Worm (Caenorhabditis elegans) whole organism, late embryonic: Measurements from ENCODE around the gene C29F9.8.

Experiments
- C08G9.2 ChIP-seq: sonication (generic microtip); optimal IDR thresholded peaks from 2 replicates; lab custom pipeline; 2016; ENCODE audit warnings: mild to moderate bottlenecking, missing genetic modification characterization, moderate library complexity, missing compliant biosample characterization
- K02D7.2 ChIP-seq: sonication (generic microtip); optimal IDR thresholded peaks from 2 replicates; lab custom pipeline; 2017; ENCODE audit warnings: mild to moderate bottlenecking, missing genetic modification characterization, missing compliant biosample characterization
- T23F11.4 ChIP-seq: fragments of 200-800 bp; sonication (Bioruptor generic); optimal IDR thresholded peaks from 2 replicates; lab custom pipeline; 2018; ENCODE audit warnings: mild to moderate bottlenecking, missing genetic modification characterization, missing compliant biosample characterization
- Y22D7AL.16 ChIP-seq: sonication (generic microtip); optimal IDR thresholded peaks from 2 replicates; lab custom pipeline; 2016; ENCODE audit warnings: missing genetic modification characterization, missing compliant biosample characterization
- ceh-18 ChIP-seq: sonication (generic microtip); optimal IDR thresholded peaks from 2 replicates; lab custom pipeline; 2016; ENCODE audit warnings: missing genetic modification characterization, missing compliant biosample characterization
- ceh-19 ChIP-seq: fragments of 200-800 bp; sonication (Bioruptor generic); optimal IDR thresholded peaks from 2 replicates; lab custom pipeline; 2018; ENCODE audit warnings: mild to moderate bottlenecking, missing genetic modification characterization, missing compliant biosample characterization
- ceh-2 ChIP-seq: sonication (generic microtip); optimal IDR thresholded peaks from 2 replicates; lab custom pipeline; 2016; ENCODE audit warnings: missing genotype, missing genetic modification characterization, missing compliant biosample characterization
- ceh-45 ChIP-seq: fragments of 200-800 bp; sonication (Bioruptor generic); IDR thresholded peaks from 2 replicates; pipeline ENCODE4 v1.3.6; 2022; ENCODE audit warnings: missing genetic modification reagents, missing genetic modification characterization, missing compliant biosample characterization
- ceh-48 ChIP-seq: sonication (generic microtip); optimal IDR thresholded peaks from 2 replicates; lab custom pipeline; 2016; ENCODE audit warnings: missing genetic modification characterization, inconsistent platforms, missing compliant biosample characterization
- ceh-9 ChIP-seq: sonication (generic microtip); optimal IDR thresholded peaks from 2 replicates; lab custom pipeline; 2016; ENCODE audit warnings: mild to moderate bottlenecking, missing genetic modification characterization, inconsistent platforms, missing compliant biosample characterization
- che-1 ChIP-seq: sonication (generic microtip); optimal IDR thresholded peaks from 2 replicates; lab custom pipeline; 2016; ENCODE audit warnings: mild to moderate bottlenecking, missing genetic modification characterization, missing compliant biosample characterization
- dmd-4 ChIP-seq: sonication (generic microtip); optimal IDR thresholded peaks from 2 replicates; lab custom pipeline; 2016; ENCODE audit warnings: borderline replicate concordance, missing genetic modification characterization, missing compliant biosample characterization
- elt-2 ChIP-seq: sonication (generic microtip); optimal IDR thresholded peaks from 2 replicates; lab custom pipeline; 2016; ENCODE audit warnings: missing genetic modification reagents, missing genetic modification characterization, missing compliant biosample characterization
- ets-4 ChIP-seq: sonication (generic microtip); optimal IDR thresholded peaks from 2 replicates; lab custom pipeline; 2016; ENCODE audit warnings: missing genetic modification characterization, missing compliant biosample characterization
- fkh-6 ChIP-seq: sonication (generic microtip); optimal IDR thresholded peaks from 2 replicates; lab custom pipeline; 2016; ENCODE audit warnings: missing genetic modification characterization, missing compliant biosample characterization
- hlh-13 ChIP-seq: fragments of 200-800 bp; sonication (Bioruptor generic); optimal IDR thresholded peaks from 2 replicates; lab custom pipeline; 2018; ENCODE audit warnings: mild to moderate bottlenecking, missing genetic modification characterization, missing compliant biosample characterization
- hlh-6 ChIP-seq: sonication (generic microtip); optimal IDR thresholded peaks from 2 replicates; lab custom pipeline; 2016; ENCODE audit warnings: missing genotype, missing genetic modification characterization, missing compliant biosample characterization
- hlh-8 ChIP-seq: sonication (generic microtip); optimal IDR thresholded peaks from 2 replicates; lab custom pipeline; 2016; ENCODE audit warnings: missing genotype, missing genetic modification characterization, missing compliant biosample characterization
- lin-11 ChIP-seq: fragments of 200-800 bp; sonication (Bioruptor generic); optimal IDR thresholded peaks from 2 replicates; lab custom pipeline; 2018; ENCODE audit warnings: mild to moderate bottlenecking, missing genetic modification characterization, missing compliant biosample characterization
- mec-3 ChIP-seq: sonication (generic microtip); optimal IDR thresholded peaks from 2 replicates; lab custom pipeline; 2016; ENCODE audit warnings: borderline replicate concordance, missing genetic modification characterization, missing compliant biosample characterization
- nhr-11 ChIP-seq: fragments of 150-350 bp; optimal IDR thresholded peaks from 2 replicates; lab custom pipeline; 2014; ENCODE audit warnings: missing biosample characterization, missing genetic modification characterization
- nhr-232 ChIP-seq: sonication (generic microtip); optimal IDR thresholded peaks from 2 replicates; lab custom pipeline; 2016; ENCODE audit warnings: missing genetic modification characterization, missing compliant biosample characterization
- odd-2 ChIP-seq: sonication (generic microtip); optimal IDR thresholded peaks from 2 replicates; lab custom pipeline; 2017; ENCODE audit warnings: antibody characterized with exemption, mild to moderate bottlenecking, missing genetic modification characterization, missing compliant biosample characterization
- pag-3 ChIP-seq: sonication (generic microtip); optimal IDR thresholded peaks from 2 replicates; lab custom pipeline; 2016; ENCODE audit warnings: missing compliant biosample characterization, missing genetic modification characterization, borderline replicate concordance
- pat-9 ChIP-seq: fragments of 200-800 bp; sonication (Bioruptor generic); optimal IDR thresholded peaks from 2 replicates; lab custom pipeline; 2018; ENCODE audit warnings: mild to moderate bottlenecking, missing genetic modification characterization, moderate library complexity, missing compliant biosample characterization
- pax-1 ChIP-seq: fragments of 150-350 bp; optimal IDR thresholded peaks from 2 replicates; lab custom pipeline; 2014; ENCODE audit warnings: missing biosample characterization, missing genetic modification characterization
- pha-2 ChIP-seq: sonication (generic microtip); optimal IDR thresholded peaks from 2 replicates; lab custom pipeline; 2017; ENCODE audit warnings: mild to moderate bottlenecking, missing genetic modification characterization, missing compliant biosample characterization
- pros-1 ChIP-seq: fragments of 150-350 bp; optimal IDR thresholded peaks from 2 replicates; lab custom pipeline; 2014; ENCODE audit warnings: missing biosample characterization, missing genetic modification reagents, missing genetic modification characterization
- ref-2 ChIP-seq: sonication (generic microtip); optimal IDR thresholded peaks from 2 replicates; lab custom pipeline; 2016; ENCODE audit warnings: missing genetic modification characterization, missing compliant biosample characterization
- rnt-1 ChIP-seq: sonication (generic microtip); optimal IDR thresholded peaks from 2 replicates; lab custom pipeline; 2016; ENCODE audit warnings: missing genetic modification characterization, missing compliant biosample characterization
- sox-2 ChIP-seq: fragments of 200-800 bp; sonication (Bioruptor generic); IDR thresholded peaks from 2 replicates; pipeline ENCODE4 v1.3.6; 2022; ENCODE audit warnings: missing genetic modification reagents, missing genetic modification characterization, missing compliant biosample characterization
- syd-9 ChIP-seq: sonication (generic microtip); optimal IDR thresholded peaks from 2 replicates; lab custom pipeline; 2016; ENCODE audit warnings: mild to moderate bottlenecking, missing genetic modification characterization, moderate library complexity, missing compliant biosample characterization
- tbx-2 ChIP-seq: sonication (generic microtip); optimal IDR thresholded peaks from 2 replicates; lab custom pipeline; 2016; ENCODE audit warnings: missing genetic modification characterization, missing compliant biosample characterization
- ttx-3 ChIP-seq: sonication (generic microtip); optimal IDR thresholded peaks from 2 replicates; lab custom pipeline; 2016; ENCODE audit warnings: missing genetic modification reagents, missing genetic modification characterization, missing compliant biosample characterization
- unc-55 ChIP-seq: sonication (generic microtip); optimal IDR thresholded peaks from 2 replicates; lab custom pipeline; 2017; ENCODE audit warnings: missing biosample characterization, missing genetic modification reagents, missing genetic modification characterization
- ztf-16 ChIP-seq: sonication (generic microtip); optimal IDR thresholded peaks from 2 replicates; lab custom pipeline; 2017; ENCODE audit warnings: missing genetic modification characterization, missing compliant biosample characterization

The C29F9.8 gene

DNA sequence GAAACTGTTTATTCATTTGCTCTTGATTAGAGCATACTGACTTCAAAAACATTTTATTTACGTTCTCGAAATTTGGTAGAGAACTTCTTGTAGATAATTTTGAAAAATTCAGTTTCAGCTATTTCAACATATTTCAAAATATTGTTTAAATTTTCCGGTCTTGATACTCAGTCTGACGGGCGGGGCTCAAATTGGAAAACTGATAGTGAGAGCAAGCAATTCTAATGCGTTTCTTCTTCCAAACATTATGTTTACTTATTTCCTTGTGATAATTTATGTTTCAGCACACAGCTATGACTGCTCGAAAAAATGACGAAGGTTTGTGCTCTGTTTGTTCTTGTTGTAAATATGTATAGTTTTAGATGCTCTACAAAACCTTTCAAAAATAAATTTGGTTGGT lies 23.3 kb upstream of the C29F9.8 start, which contains the start of gene pals-24:
Gene pals-24 (plus strand): TSS at position 237 of the 400 bp plus-strand sequence.
- TF ChIP-seq rnt-1 (tag; lab: Kevin White, UChicago) (no peak), pag-3 (tag; lab: Kevin White, UChicago) (no peak), lin-11 (no peak), C08G9.2 (tag; lab: Kevin White, UChicago) (no peak), nhr-11 (no peak), hlh-13 (no peak), odd-2 (tag; lab: Kevin White, UChicago) (no peak), Y22D7AL.16 (tag; lab: Kevin White, UChicago) (no peak), ceh-48 (tag; lab: Kevin White, UChicago) (no peak), pat-9 (tag; lab: Kevin White, UChicago) (no peak), elt-2 (tag; lab: Kevin White, UChicago) (no peak), nhr-232 (tag; lab: Kevin White, UChicago) (no peak)

DNA sequence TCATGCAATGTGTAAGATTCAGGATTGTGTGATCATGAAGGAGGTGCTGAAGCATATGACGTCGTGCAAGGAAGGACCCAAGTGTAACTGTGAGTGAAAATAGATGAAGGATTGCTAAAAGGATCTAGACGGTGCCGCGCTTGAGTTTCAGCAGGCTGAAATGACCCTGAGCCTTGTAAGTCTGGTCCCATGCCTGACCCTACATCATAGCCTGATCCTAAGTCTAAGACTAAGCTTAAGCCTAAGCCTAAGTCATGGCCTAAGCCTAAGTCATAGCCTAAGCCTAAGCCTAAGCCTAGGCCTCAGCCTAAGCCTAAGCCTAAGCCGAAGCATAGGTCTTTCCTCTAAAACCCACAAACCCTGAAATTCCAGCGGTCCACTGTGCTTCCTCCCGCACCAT lies 20.9 kb upstream of the C29F9.8 start:
- TF ChIP-seq K02D7.2 (no peak), fkh-6 (tag; lab: Kevin White, UChicago) (no peak), ttx-3 (tag; lab: Kevin White, UChicago) (no peak), Y22D7AL.16 (tag; lab: Kevin White, UChicago) (no peak)

DNA sequence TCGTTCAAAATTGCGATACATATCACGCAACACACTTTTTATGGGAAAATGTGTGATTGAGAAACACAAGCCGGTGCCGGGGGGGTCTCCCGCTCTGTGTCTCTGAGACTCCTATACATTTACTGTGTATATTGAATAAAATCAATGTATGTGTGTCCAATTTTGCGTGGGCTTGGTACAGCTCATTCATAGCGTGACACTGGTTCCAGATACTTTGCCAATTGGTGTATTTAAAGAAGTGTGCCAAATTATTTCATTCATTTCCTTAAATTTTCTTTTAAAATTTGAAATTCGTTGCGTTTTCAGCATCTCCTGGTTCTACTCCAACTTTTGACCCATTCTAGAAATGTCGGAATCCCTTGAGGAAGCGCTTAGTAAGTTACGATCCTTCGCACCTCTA lies 20.3 kb upstream of the C29F9.8 start, which contains the start of gene C29F9.5:
Gene C29F9.5 (plus strand): TSS at position 301 of the 400 bp plus-strand sequence.
- TF ChIP-seq ceh-19 (no peak), K02D7.2 (no peak), unc-55 (GFP tag; lab: Kevin White, UChicago) (no peak), ceh-18 (tag; lab: Kevin White, UChicago) (no peak), ceh-45 (GFP tag; lab: Robert Waterston, UW) (no peak), sox-2 (GFP tag; lab: Robert Waterston, UW) (no peak), hlh-6 (tag; lab: Kevin White, UChicago) (no peak), che-1 (tag; lab: Kevin White, UChicago) (no peak), pha-2 (tag; lab: Kevin White, UChicago) (no peak), C08G9.2 (tag; lab: Kevin White, UChicago) (no peak), ceh-9 (tag; lab: Kevin White, UChicago) (no peak), nhr-11 (no peak), ceh-2 (tag; lab: Kevin White, UChicago) (no peak), dmd-4 (tag; lab: Kevin White, UChicago) (no peak), syd-9 (tag; lab: Kevin White, UChicago) (no peak), pros-1 (tag; lab: Kevin White, UChicago) (no peak)

DNA sequence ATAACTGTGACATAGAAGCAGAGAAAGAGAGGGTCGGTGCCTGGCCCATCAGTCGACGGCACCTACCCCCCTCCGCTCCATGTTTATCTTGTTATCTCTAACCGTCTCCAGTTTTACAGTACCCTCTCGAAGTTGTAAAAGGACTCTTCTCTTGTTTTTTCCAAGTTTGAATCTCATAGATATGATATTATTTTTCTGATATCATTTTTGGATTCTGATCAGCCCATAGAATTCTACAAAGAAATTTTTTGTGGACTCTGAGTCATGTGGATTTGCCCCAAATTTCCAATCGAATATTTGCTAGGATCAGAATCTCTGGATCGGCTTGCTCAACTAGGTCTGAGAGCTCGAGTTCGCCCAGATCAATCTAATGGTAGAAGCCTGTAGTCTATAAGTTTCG lies 17.7 kb upstream of the C29F9.8 start, which contains the start of gene C29F9.6:
Gene C29F9.6 (plus strand): TSS at position 301 of the 400 bp plus-strand sequence.
- TF ChIP-seq hlh-6 (tag; lab: Kevin White, UChicago) (no peak), ztf-16 (no peak), tbx-2 (tag; lab: Kevin White, UChicago) (no peak), dmd-4 (tag; lab: Kevin White, UChicago) (no peak), ref-2 (no peak), T23F11.4 (GFP tag; lab: Kevin White, UChicago) (no peak), pax-1 (no peak), hlh-8 (tag; lab: Kevin White, UChicago) (no peak), ets-4 (tag; lab: Kevin White, UChicago) (no peak), mec-3 (no peak), nhr-11 (no peak)
